Worm (Caenorhabditis elegans): ENCODE results near the gene nhr-100.

Gene nhr-100

DNA sequence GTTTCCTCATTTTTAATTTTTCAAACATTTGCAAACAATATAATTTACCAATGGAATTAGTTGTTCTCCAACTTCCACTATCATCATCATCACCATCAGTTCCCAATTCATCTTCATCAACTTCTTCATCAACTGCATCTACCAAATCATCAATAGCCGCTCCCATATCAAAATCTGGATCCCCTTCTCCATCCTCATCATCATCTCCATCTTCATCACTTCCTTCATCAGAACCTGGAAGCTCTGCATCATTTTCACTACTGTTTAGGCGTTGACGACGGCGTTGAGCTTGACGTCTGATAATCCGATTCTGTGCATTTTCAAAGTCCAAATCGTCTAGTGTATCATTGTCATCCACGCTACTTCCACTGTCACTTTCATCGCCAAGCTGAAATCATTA lies 30.6 kb upstream of the nhr-100 start:
- TF ChIP-seq egrh-3 (GFP tag; IDR thresholded peaks at IDR 0.05) (no peak), cebp-2 (GFP tag; IDR thresholded peaks at IDR 0.05) (no peak), bed-2 (GFP tag; IDR thresholded peaks at IDR 0.05) (no peak), rpc-1 (optimal IDR thresholded peaks at IDR 0.05) (no peak), rpc-1 (tag; optimal IDR thresholded peaks at IDR 0.05) (no peak)

DNA sequence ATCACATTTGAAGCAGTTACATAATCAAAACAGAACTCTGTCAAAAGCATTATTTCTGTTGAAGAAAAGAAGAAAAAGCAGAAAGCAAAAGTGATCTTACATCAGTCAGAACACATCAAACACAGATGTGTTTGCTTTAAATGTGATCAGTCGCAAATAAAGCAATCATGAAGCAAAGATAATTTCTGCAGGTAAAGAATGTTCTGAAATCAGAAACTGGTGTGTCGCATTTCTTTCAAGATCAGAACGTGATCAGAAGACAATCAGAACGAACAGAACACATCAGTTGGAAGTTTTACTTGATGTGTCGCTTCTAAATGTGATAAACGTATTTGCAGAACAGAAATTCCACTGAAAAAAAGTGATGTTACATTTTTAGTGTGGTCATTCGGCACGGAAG lies 29.4 kb upstream of the nhr-100 start:
- no peak for TF ChIP-seq tlf-1 (GFP tag; optimal IDR thresholded peaks at IDR 0.05)
- TF ChIP-seq F49E8.2 (tag; optimal IDR thresholded peaks at IDR 0.05; ENCODE audit: insufficient read depth) = no peak
- TF ChIP-seq attf-3 (GFP tag; conservative IDR thresholded peaks at IDR 0.05) = no peak
- no peak for TF ChIP-seq Y79H2A.3 (GFP tag; conservative IDR thresholded peaks at IDR 0.05)
- TF ChIP-seq T07F8.4 (tag; optimal IDR thresholded peaks at IDR 0.05) = no peak
- TF ChIP-seq mxl-1 (tag; optimal IDR thresholded peaks at IDR 0.05) = no peak
- no peak for TF ChIP-seq ztf-18 (tag; optimal IDR thresholded peaks at IDR 0.05)
- TF ChIP-seq nhr-80 (tag; optimal IDR thresholded peaks at IDR 0.05) = peak; percentile 62

DNA sequence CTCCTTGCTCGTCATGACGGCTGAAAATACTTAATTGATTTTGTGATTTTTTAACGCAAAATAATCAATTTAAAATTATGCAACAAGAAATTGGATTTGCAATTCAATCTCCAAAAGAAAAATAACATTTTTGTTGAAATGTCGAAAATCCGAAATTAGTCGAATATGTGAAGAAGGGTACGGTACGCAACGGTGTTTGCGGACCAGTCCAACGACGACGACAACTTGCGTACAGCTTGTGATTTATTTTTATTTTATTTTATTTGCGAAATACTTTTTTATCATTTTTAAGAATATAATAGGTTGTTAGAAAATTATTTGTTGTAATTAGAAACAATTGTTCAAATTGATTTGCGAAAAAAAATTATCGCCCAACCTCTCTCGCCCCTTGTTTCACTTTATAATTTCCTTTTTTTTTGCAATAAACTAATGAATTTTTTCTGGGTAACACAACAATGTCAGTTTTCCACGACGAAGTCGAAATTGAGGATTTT lies 21.7 kb upstream of the nhr-100 start, which contains the start of the genes dcaf-1 and dph-3:
dcaf-1 (minus strand) TSS at position 20 of the 494 bp plus-strand sequence.
dph-3 (plus strand) TSS at position 444 of the 494 bp plus-strand sequence.
- TF ChIP-seq lsl-1 (GFP tag; optimal IDR thresholded peaks at IDR 0.05) = peak; percentile 73
- TF ChIP-seq F57C9.4 (tag; optimal IDR thresholded peaks at IDR 0.05) = no peak

DNA sequence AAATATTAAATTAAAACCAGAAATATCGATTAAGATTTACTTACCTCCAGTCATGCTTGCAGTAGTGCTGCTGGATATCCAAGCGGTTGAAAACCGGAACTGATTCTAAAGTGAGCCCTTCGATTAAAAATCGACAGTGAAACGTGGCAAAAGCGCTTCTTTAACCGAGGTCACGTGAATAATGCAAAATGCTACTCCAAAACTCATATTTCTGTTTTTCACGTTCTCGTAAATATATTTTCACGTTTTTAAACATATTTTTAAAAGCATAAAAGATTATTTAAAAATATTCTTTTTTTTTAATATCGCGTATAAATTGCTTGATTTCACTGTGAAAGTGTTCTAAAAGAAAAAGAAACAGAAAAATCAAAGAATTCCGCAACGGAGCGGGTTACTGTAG lies 19.3 kb upstream of the nhr-100 start, which contains the start of gene ant-1.3:
ant-1.3 (minus strand) TSS at position 101 of the 400 bp plus-strand sequence.
- TF ChIP-seq snpc-4 (GFP tag; optimal IDR thresholded peaks at IDR 0.05) = no peak
- no peak for TF ChIP-seq snpc-4 (tag; optimal IDR thresholded peaks at IDR 0.05)
- no peak for TF ChIP-seq madf-6 (GFP tag; IDR thresholded peaks at IDR 0.05)
- TF ChIP-seq C06A6.2 (GFP tag; conservative IDR thresholded peaks at IDR 0.05) = no peak
- TF ChIP-seq sea-2 (GFP tag; IDR thresholded peaks at IDR 0.05) = no peak
- no peak for TF ChIP-seq bed-2 (GFP tag; IDR thresholded peaks at IDR 0.05)
- TF ChIP-seq C17E4.6 (GFP tag; IDR thresholded peaks at IDR 0.05) = no peak
- TF ChIP-seq F23B12.7 (tag; optimal IDR thresholded peaks at IDR 0.05; ENCODE audit: insufficient read depth) = no peak
- no peak for TF ChIP-seq F10E7.11 (tag; optimal IDR thresholded peaks at IDR 0.05)
- TF ChIP-seq efl-1 (GFP tag; optimal IDR thresholded peaks at IDR 0.05) = no peak
- TF ChIP-seq lir-1 (GFP tag; conservative IDR thresholded peaks at IDR 0.05) = no peak

DNA sequence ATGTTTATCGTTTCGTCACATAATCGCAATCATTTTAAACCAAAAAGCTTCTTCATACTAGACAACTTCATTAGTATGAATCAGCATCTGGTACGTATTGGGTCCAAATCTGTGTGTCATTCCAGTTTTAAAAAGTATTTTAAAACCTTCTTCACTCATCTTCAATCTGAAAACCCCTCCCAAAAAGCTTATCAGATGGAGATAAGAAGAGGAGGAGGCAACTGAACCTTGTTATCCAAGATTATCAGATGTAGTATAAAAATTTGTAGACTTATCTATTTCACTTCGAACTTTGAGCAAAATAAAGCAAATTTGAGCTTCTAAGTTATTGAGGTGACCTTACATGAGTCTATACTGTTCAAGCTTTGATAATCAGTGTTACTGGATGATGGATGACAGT lies 18.6 kb upstream of the nhr-100 start, which contains the start of gene nhr-38:
nhr-38 (plus strand) TSS at position 301 of the 400 bp plus-strand sequence.
- no peak for TF ChIP-seq ztf-28 (GFP tag; IDR thresholded peaks at IDR 0.05)
- TF ChIP-seq ets-4 (GFP tag; optimal IDR thresholded peaks at IDR 0.05) = no peak
- no peak for TF ChIP-seq B0261.1 (tag; optimal IDR thresholded peaks at IDR 0.05)
- no peak for TF ChIP-seq snpc-1.3 (tag; optimal IDR thresholded peaks at IDR 0.05; ENCODE audit: insufficient read depth)
- TF ChIP-seq aptf-2 (GFP tag; conservative IDR thresholded peaks at IDR 0.05) = no peak
- TF ChIP-seq tlf-1 (GFP tag; optimal IDR thresholded peaks at IDR 0.05) = no peak
- TF ChIP-seq zfh-2 (GFP tag; conservative IDR thresholded peaks at IDR 0.05) = no peak
- no peak for TF ChIP-seq hlh-12 (tag; optimal IDR thresholded peaks at IDR 0.05)
- no peak for TF ChIP-seq C06A6.2 (GFP tag; conservative IDR thresholded peaks at IDR 0.05)
- no peak for TF ChIP-seq ceh-27 (GFP tag; optimal IDR thresholded peaks at IDR 0.05)
